Worm (Caenorhabditis elegans): Measurements from ENCODE around the gene tbb-6.

DNA sequence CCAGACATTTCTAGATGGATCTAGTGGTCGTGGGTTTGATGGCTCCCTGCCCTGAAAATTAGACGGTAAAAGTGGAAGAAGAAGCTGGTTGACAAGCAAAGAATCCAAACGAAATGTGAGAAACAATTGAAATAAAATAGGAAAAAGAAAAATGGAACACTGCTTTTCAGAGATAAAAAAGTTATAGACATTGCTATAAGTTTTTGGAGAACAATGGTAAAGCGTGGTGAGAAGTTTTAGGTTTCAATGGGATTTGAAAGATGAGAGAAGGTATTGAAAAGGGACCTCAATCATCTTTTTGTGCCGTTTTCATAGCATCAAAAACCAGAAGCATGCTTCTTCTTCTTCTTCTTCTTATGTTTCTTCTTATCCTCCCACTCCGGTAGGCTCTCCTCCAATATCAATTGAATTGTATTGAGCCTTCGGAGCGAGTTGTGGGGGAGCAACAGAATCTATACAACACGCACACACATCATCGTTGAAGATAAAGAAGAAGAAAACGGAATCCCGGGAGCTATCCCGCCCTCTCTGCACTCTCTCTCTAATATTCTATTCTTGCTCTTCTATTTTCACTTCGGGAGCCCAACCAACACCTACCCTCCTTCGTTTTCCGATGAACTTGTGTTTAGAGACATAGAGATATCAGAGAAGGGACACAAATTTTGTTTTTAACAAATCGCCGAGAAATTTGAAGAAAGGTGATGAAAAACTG, 26.9 kb upstream of the tbb-6 start, which contains the start of gene myo-3:
- no peak for TF ChIP-seq nhr-23 (tag; optimal IDR thresholded peaks at IDR 0.05)
- no peak for TF ChIP-seq nhr-12 (tag; optimal IDR thresholded peaks at IDR 0.05)
- no peak for TF ChIP-seq ceh-82 (tag; optimal IDR thresholded peaks at IDR 0.05)
- no peak for TF ChIP-seq nhr-237 (tag; optimal IDR thresholded peaks at IDR 0.05)
- no peak for TF ChIP-seq unc-39 (tag; optimal IDR thresholded peaks at IDR 0.05)
- TF ChIP-seq unc-62 (GFP tag; optimal IDR thresholded peaks at IDR 0.05) = no peak
- TF ChIP-seq R02D3.7 (tag; optimal IDR thresholded peaks at IDR 0.05) = no peak
- TF ChIP-seq fos-1 (tag; optimal IDR thresholded peaks at IDR 0.05) = no peak
- TF ChIP-seq dmd-4 (tag; optimal IDR thresholded peaks at IDR 0.05) = no peak
